Worm (Caenorhabditis elegans) whole organism, late embryonic: ENCODE results near the gene clc-7.

Experiments used
- ama-1 ChIP-seq: fragments of 150-350 bp; optimal IDR thresholded peaks from 2 replicates; lab custom pipeline; 2014
- dmd-4 ChIP-seq: sonication (generic microtip); optimal IDR thresholded peaks from 2 replicates; lab custom pipeline; 2016; ENCODE audit warnings: borderline replicate concordance, missing genetic modification characterization, missing compliant biosample characterization
- hlh-30 ChIP-seq: sonication (generic microtip); optimal IDR thresholded peaks from 2 replicates; lab custom pipeline; 2017; ENCODE audit warnings: antibody characterized with exemption, missing genetic modification characterization, missing compliant biosample characterization; ENCODE audit not compliant: insufficient read depth
- pag-3 ChIP-seq: sonication (generic microtip); optimal IDR thresholded peaks from 2 replicates; lab custom pipeline; 2016; ENCODE audit warnings: missing compliant biosample characterization, missing genetic modification characterization, borderline replicate concordance
- unc-55 ChIP-seq: sonication (generic microtip); optimal IDR thresholded peaks from 2 replicates; lab custom pipeline; 2017; ENCODE audit warnings: missing biosample characterization, missing genetic modification reagents, missing genetic modification characterization

DNA sequence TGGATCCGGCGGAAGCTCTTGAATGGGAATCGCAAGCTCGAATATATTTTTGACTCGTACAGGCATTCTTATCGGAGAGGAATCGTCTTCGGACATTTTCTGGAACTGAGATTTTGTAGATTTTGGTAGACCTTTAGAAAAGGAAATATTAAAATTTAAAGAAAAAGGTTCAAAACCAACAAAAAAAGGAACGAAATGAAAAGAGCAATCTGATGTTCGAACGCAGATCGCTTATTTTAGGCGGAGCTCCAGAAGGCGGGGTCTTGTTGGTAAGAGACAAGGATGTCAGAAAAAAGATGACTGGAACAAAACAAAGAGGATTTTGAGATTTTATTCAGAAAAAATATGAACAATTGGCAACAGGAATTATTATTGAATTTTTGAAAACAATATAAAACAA, 39.0 kb downstream of the clc-7 start, which contains the start of gene C42D8.9:
- TF ChIP-seq ama-1 (lab: Kevin White, UChicago), result no peak
- no peak for TF ChIP-seq unc-55 (GFP tag; lab: Kevin White, UChicago)
- TF ChIP-seq pag-3 (tag; lab: Kevin White, UChicago), result no peak
- no peak for TF ChIP-seq hlh-30
- no peak for TF ChIP-seq dmd-4 (tag; lab: Kevin White, UChicago)
